Worm (Caenorhabditis elegans) whole organism, mixed stage, embryonic: ENCODE data around the gene smu-2.

Experiments used
- nhr-237 ChIP-seq: fragments of 150-350 bp; optimal IDR thresholded peaks from 2 replicates; lab custom pipeline; 2014; ENCODE audit warnings: missing biosample characterization, missing genetic modification characterization
- unc-62 ChIP-seq: fragments of 150-350 bp; optimal IDR thresholded peaks from 2 replicates; lab custom pipeline; 2014; ENCODE audit warnings: missing biosample characterization, missing genetic modification reagents, missing genetic modification characterization

DNA sequence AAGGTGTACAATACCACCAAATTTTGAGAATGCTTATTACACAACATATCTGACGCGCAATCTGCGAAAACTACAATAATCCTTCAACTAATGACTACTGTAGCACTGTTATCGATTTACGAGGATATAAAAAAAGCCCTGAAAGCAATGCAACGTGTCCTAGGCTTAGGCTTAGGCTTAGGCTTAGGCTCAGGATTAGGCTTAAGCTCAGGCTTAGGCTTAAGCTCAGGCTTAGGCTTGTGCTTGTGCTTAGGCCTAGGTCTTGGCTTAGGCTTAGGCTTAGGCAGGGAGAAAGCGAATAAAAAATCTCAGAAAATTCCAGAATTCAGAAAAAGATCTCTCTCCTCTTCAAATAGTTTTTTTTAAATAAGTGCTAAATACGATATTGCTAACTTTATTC, 23.0 kb upstream of the smu-2 start:
- TF ChIP-seq nhr-237 (no peak), unc-62 (GFP tag; lab: Kevin White, UChicago) (no peak)
